Worm (Caenorhabditis elegans) whole organism, L1 larva: Measurements from ENCODE around the gene F58A3.4.

Source experiments
- C34B4.2 ChIP-seq: sonication (generic microtip); optimal IDR thresholded peaks from 2 replicates; lab custom pipeline; 2017; ENCODE audit warnings: mild to moderate bottlenecking, missing genetic modification characterization, missing compliant biosample characterization
- F16B12.6 ChIP-seq: fragments of 150-350 bp; optimal IDR thresholded peaks from 2 replicates; lab custom pipeline; 2014; ENCODE audit warnings: missing biosample characterization, missing genetic modification characterization
- Y116A8C.19 ChIP-seq: sonication (generic microtip); optimal IDR thresholded peaks from 2 replicates; lab custom pipeline; 2016; ENCODE audit warnings: missing compliant biosample characterization, missing genetic modification characterization, borderline replicate concordance
- aha-1 ChIP-seq: fragments of 150-350 bp; optimal IDR thresholded peaks from 2 replicates; lab custom pipeline; 2014; ENCODE audit warnings: missing biosample characterization, missing genetic modification characterization
- aly-2 ChIP-seq: fragments of 150-350 bp; optimal IDR thresholded peaks from 2 replicates; lab custom pipeline; 2014; ENCODE audit warnings: missing biosample characterization, missing genetic modification characterization
- ama-1 ChIP-seq: fragments of 150-350 bp; optimal IDR thresholded peaks from 2 replicates; lab custom pipeline; 2014
- blmp-1 ChIP-seq: fragments of 150-350 bp; optimal IDR thresholded peaks from 2 replicates; lab custom pipeline; 2014; ENCODE audit warnings: missing biosample characterization, missing genetic modification characterization
- ceh-63 ChIP-seq: fragments of 200-800 bp; sonication (Bioruptor generic); optimal IDR thresholded peaks from 2 replicates; lab custom pipeline; 2018; ENCODE audit warnings: mild to moderate bottlenecking, missing genetic modification characterization, missing compliant biosample characterization
- ceh-8 ChIP-seq: fragments of 200-800 bp; sonication (Bioruptor generic); optimal IDR thresholded peaks from 2 replicates; lab custom pipeline; 2018; ENCODE audit warnings: mild to moderate bottlenecking, missing genetic modification characterization, moderate library complexity, missing compliant biosample characterization
- ces-1 ChIP-seq: fragments of 150-350 bp; optimal IDR thresholded peaks from 2 replicates; lab custom pipeline; 2014; ENCODE audit warnings: missing biosample characterization, missing genetic modification reagents, missing genetic modification characterization
- dsc-1 ChIP-seq: sonication (generic microtip); optimal IDR thresholded peaks from 2 replicates; lab custom pipeline; 2016; ENCODE audit warnings: mild to moderate bottlenecking, missing genetic modification characterization, missing compliant biosample characterization
- efl-1 ChIP-seq, 4 experiments: fragments of 150-350 bp; optimal IDR thresholded peaks in 3 of 4; peaks in 1 of 4; 1 replicate in 1 of 4; 2 replicates in 3 of 4; lab custom pipeline; 2014; ENCODE audit warnings: missing biosample characterization in 2 of 4, missing genetic modification characterization in 2 of 4, missing genetic modification reagents in 2 of 4
- efl-3 ChIP-seq: fragments of 200-800 bp; sonication (Bioruptor generic); optimal IDR thresholded peaks from 2 replicates; lab custom pipeline; 2018; ENCODE audit warnings: mild to moderate bottlenecking, missing genetic modification characterization, missing compliant biosample characterization
- egl-13 ChIP-seq: sonication (generic microtip); optimal IDR thresholded peaks from 2 replicates; lab custom pipeline; 2016; ENCODE audit warnings: missing genotype, missing genetic modification reagents, missing genetic modification characterization, missing compliant biosample characterization
- egl-27 ChIP-seq, 2 experiments: fragments of 150-350 bp in 1 of 2; sonication (generic microtip); optimal IDR thresholded peaks; 3 replicates each; lab custom pipeline; 2017 to 2018; ENCODE audit warnings: missing biosample characterization in 2 of 2, missing genetic modification characterization in 2 of 2, missing genetic modification reagents in 2 of 2
- elt-2 ChIP-seq: sonication (generic microtip); optimal IDR thresholded peaks from 2 replicates; lab custom pipeline; 2016; ENCODE audit warnings: missing genetic modification characterization, mild to moderate bottlenecking, inconsistent platforms, missing compliant biosample characterization, missing genetic modification reagents
- ets-5 ChIP-seq: fragments of 200-800 bp; sonication (Bioruptor generic); IDR thresholded peaks from 2 replicates; pipeline ENCODE4 v1.3.6; 2022; ENCODE audit warnings: missing genetic modification characterization, missing compliant biosample characterization
- fos-1 ChIP-seq: fragments of 150-350 bp; optimal IDR thresholded peaks from 2 replicates; lab custom pipeline; 2014; ENCODE audit warnings: missing biosample characterization, missing genetic modification characterization
- grh-1 ChIP-seq: fragments of 200-800 bp; sonication (Bioruptor generic); IDR thresholded peaks from 2 replicates; pipeline ENCODE4 v1.3.6; 2022; ENCODE audit warnings: missing genetic modification reagents, missing genetic modification characterization, missing compliant biosample characterization
- hlh-17 ChIP-seq: fragments of 200-800 bp; sonication (Bioruptor generic); optimal IDR thresholded peaks from 2 replicates; lab custom pipeline; 2018; ENCODE audit warnings: missing genetic modification characterization, mild to moderate bottlenecking, missing compliant biosample characterization, moderate library complexity, borderline replicate concordance
- isw-1 ChIP-seq: fragments of 200-800 bp; sonication (Bioruptor generic); IDR thresholded peaks from 2 replicates; pipeline ENCODE4 v1.3.6; 2022; ENCODE audit warnings: missing genetic modification characterization, missing compliant biosample characterization
- lin-14 ChIP-seq: fragments of 200-800 bp; sonication (Bioruptor generic); optimal IDR thresholded peaks from 2 replicates; lab custom pipeline; 2018; ENCODE audit warnings: mild to moderate bottlenecking, missing genetic modification characterization, moderate library complexity, missing compliant biosample characterization
- lin-35 ChIP-seq, 2 experiments: fragments of 150-350 bp; optimal IDR thresholded peaks; 2 replicates each; lab custom pipeline; 2014; ENCODE audit warnings: missing biosample characterization in 2 of 2, missing genetic modification characterization in 2 of 2, missing genetic modification reagents in 2 of 2
- lin-39 ChIP-seq: fragments of 150-350 bp; optimal IDR thresholded peaks from 2 replicates; lab custom pipeline; 2014; ENCODE audit warnings: missing biosample characterization, missing genetic modification reagents, missing genetic modification characterization
- lsy-2 ChIP-seq, 2 experiments: fragments of 150-350 bp; optimal IDR thresholded peaks; 2 replicates each; lab custom pipeline; 2014; ENCODE audit warnings: missing biosample characterization in 2 of 2, missing genetic modification characterization in 2 of 2
- mdl-1 ChIP-seq, 2 experiments: fragments of 150-350 bp; optimal IDR thresholded peaks; 2 replicates each; lab custom pipeline; 2014 to 2017; ENCODE audit warnings: missing biosample characterization in 2 of 2, missing genetic modification characterization in 2 of 2, inconsistent platforms in 1 of 2
- mep-1 ChIP-seq: fragments of 150-350 bp; optimal IDR thresholded peaks from 2 replicates; lab custom pipeline; 2014; ENCODE audit warnings: missing biosample characterization, missing genetic modification characterization
- nhr-11 ChIP-seq: fragments of 150-350 bp; optimal IDR thresholded peaks from 2 replicates; lab custom pipeline; 2014; ENCODE audit warnings: missing biosample characterization, missing genetic modification characterization
- nhr-12 ChIP-seq: sonication (generic microtip); optimal IDR thresholded peaks from 2 replicates; lab custom pipeline; 2017; ENCODE audit warnings: missing biosample characterization, missing genetic modification characterization
- nhr-19 ChIP-seq: fragments of 200-800 bp; sonication (Bioruptor generic); conservative IDR thresholded peaks from 2 replicates; pipeline ENCODE4 v1.3.6; 2022; ENCODE audit warnings: missing genetic modification characterization, missing compliant biosample characterization
- nhr-28 ChIP-seq: fragments of 150-350 bp; optimal IDR thresholded peaks from 2 replicates; lab custom pipeline; 2014; ENCODE audit warnings: missing biosample characterization, missing genetic modification characterization
- nhr-47 ChIP-seq: sonication (generic microtip); optimal IDR thresholded peaks from 2 replicates; lab custom pipeline; 2016; ENCODE audit warnings: mild to moderate bottlenecking, missing genetic modification characterization, moderate library complexity, missing compliant biosample characterization
- nhr-71 ChIP-seq: sonication (generic microtip); optimal IDR thresholded peaks from 2 replicates; lab custom pipeline; 2016; ENCODE audit warnings: mild to moderate bottlenecking, missing genetic modification characterization, moderate library complexity, missing compliant biosample characterization
- nhr-85 ChIP-seq: sonication (generic microtip); peaks from one replicate; lab custom pipeline; 2016; ENCODE audit warnings: missing genetic modification characterization, inconsistent platforms, missing compliant biosample characterization
- nhr-90 ChIP-seq: sonication (generic microtip); optimal IDR thresholded peaks from 2 replicates; lab custom pipeline; 2016; ENCODE audit warnings: mild to moderate bottlenecking, missing genetic modification characterization, missing compliant biosample characterization; ENCODE audit not compliant: poor library complexity
- skn-1 ChIP-seq: fragments of 150-350 bp; optimal IDR thresholded peaks from 2 replicates; lab custom pipeline; 2014; ENCODE audit warnings: missing biosample characterization, missing genetic modification characterization
- snpc-4 ChIP-seq: fragments of 150-350 bp; optimal IDR thresholded peaks from 2 replicates; lab custom pipeline; 2014; ENCODE audit warnings: missing biosample characterization, missing genetic modification characterization
- sox-4 ChIP-seq: sonication (generic microtip); optimal IDR thresholded peaks from 2 replicates; lab custom pipeline; 2016; ENCODE audit warnings: missing genetic modification characterization, missing compliant biosample characterization
- swsn-7 ChIP-seq: sonication (generic microtip); optimal IDR thresholded peaks from 2 replicates; lab custom pipeline; 2016; ENCODE audit warnings: missing genetic modification characterization, missing compliant biosample characterization
- unc-130 ChIP-seq: fragments of 150-350 bp; optimal IDR thresholded peaks from 2 replicates; lab custom pipeline; 2017; ENCODE audit warnings: missing biosample characterization, missing genetic modification characterization, inconsistent platforms
- unc-62 ChIP-seq: fragments of 150-350 bp; optimal IDR thresholded peaks from 2 replicates; lab custom pipeline; 2014; ENCODE audit warnings: missing biosample characterization, missing genetic modification reagents, missing genetic modification characterization
- unc-86 ChIP-seq: sonication (generic microtip); optimal IDR thresholded peaks from 2 replicates; lab custom pipeline; 2016; ENCODE audit warnings: missing genetic modification characterization, missing compliant biosample characterization
- unc-98 ChIP-seq: fragments of 200-800 bp; sonication (Bioruptor generic); IDR thresholded peaks from 2 replicates; pipeline ENCODE4 v1.3.6; 2022; ENCODE audit warnings: missing genetic modification characterization, missing compliant biosample characterization
- xbp-1 ChIP-seq: sonication (generic microtip); optimal IDR thresholded peaks from 2 replicates; lab custom pipeline; 2016; ENCODE audit warnings: missing genetic modification characterization, missing compliant biosample characterization

F58A3.4 gene

DNA sequence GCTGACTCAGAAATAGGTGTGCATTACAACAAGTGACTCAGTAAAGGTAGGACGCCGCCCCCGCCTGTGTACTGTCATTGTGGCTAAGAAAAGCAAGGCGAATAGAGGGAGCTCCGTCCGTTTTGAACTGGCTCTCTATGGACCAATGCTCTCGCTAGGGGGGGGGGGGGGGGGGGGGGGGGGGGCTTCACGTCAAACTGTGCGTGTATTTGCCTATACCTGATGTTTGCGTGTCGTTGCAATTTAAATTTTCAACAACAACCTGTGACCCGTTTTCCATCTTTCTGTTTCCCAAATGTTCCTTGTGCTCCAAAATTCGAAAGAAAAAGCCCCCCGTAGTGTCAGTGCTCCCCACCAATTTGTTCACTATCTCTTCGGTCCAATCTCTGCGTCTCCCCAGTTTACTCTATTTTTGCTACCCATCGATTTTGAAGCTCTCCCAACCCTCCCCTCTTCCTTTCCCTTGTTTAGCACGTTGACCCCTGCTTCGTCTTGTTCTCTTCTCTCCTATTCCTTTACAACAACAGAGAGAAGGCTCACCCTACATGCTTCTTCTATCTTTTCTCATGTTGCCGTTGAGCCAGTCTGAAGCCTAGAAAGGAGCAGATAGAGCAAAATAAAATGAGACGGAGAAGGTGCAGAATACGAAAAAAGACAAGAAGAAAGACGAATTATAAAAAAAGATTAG lies 24.1 kb upstream of the F58A3.4 start (continued):
- no peak for TF ChIP-seq ama-1 (lab: Kevin White, UChicago)
- no peak for TF ChIP-seq nhr-85 (tag; lab: Kevin White, UChicago)
- TF ChIP-seq ceh-8 (GFP tag; lab: Kevin White, UChicago), result no peak
- no peak for TF ChIP-seq nhr-28
- peak in 1 of 2 experiments; percentile 7 for TF ChIP-seq lin-35 (GFP tag; optimal IDR thresholded peaks at IDR 0.05; lab: Kevin White, UChicago)
- no peak for TF ChIP-seq snpc-4
- TF ChIP-seq nhr-47 (tag; lab: Kevin White, UChicago), result peak; percentile 40
- TF ChIP-seq Y116A8C.19 (tag; lab: Kevin White, UChicago), result no peak
- TF ChIP-seq nhr-12 (tag; lab: Kevin White, UChicago), result no peak
- no peak for TF ChIP-seq efl-3 (GFP tag; lab: Kevin White, UChicago)
- peak in 1 of 2 experiments; percentile 19 for TF ChIP-seq lsy-2 (tag; optimal IDR thresholded peaks at IDR 0.05; lab: Kevin White, UChicago)
- TF ChIP-seq fos-1 (tag; lab: Kevin White, UChicago), result no peak
- TF ChIP-seq ces-1, result no peak
- TF ChIP-seq skn-1 (tag; lab: Kevin White, UChicago), result no peak
- TF ChIP-seq efl-1 (optimal IDR thresholded peaks at IDR 0.05; lab: Kevin White, UChicago), result no peak
- TF ChIP-seq efl-1 (GFP tag; optimal IDR thresholded peaks at IDR 0.05 in 1 of 2; lab: Kevin White, UChicago), result no peak
- TF ChIP-seq nhr-11 (tag; lab: Kevin White, UChicago), result no peak
- no peak for TF ChIP-seq unc-98 (GFP tag; lab: Robert Waterston, UW)
- TF ChIP-seq egl-27 (tag; optimal IDR thresholded peaks at IDR 0.05; lab: Kevin White, UChicago), result no peak
- TF ChIP-seq mdl-1 (tag; optimal IDR thresholded peaks at IDR 0.05; lab: Kevin White, UChicago), result no peak
- TF ChIP-seq aha-1 (tag; lab: Kevin White, UChicago), result no peak
- TF ChIP-seq unc-86 (tag; lab: Kevin White, UChicago), result peak; percentile 19
- TF ChIP-seq swsn-7 (tag; lab: Kevin White, UChicago), result peak; percentile 40
- no peak for TF ChIP-seq ets-5 (GFP tag; lab: Robert Waterston, UW)
- TF ChIP-seq aly-2 (tag; lab: Kevin White, UChicago), result no peak
- TF ChIP-seq unc-130, result no peak
- no peak for TF ChIP-seq unc-62 (GFP tag; lab: Kevin White, UChicago)
- no peak for TF ChIP-seq xbp-1 (tag; lab: Kevin White, UChicago)
- peak; percentile 17 for TF ChIP-seq elt-2 (tag; lab: Kevin White, UChicago)
- no peak for TF ChIP-seq nhr-19 (GFP tag; lab: Robert Waterston, UW)
- TF ChIP-seq C34B4.2 (tag; lab: Kevin White, UChicago), result no peak
- TF ChIP-seq nhr-90 (tag; lab: Kevin White, UChicago), result no peak
- peak; percentile 12 for TF ChIP-seq mep-1 (tag; lab: Kevin White, UChicago)

DNA sequence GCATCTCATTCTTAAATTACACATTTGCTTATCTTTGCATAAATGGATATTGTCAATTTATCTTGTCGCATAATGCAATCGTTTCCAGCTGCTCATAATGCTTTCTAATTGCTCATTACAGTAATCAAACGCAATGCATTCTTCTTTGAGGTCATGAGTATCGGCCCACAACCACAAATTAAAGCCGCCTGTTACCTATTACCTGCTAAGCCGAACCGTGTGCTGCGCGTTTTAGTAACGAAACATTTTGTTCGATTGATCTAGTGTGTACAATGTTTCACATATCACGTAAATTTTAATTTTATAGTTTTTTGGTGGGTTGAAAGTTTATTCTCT lies 23.5 kb upstream of the F58A3.4 start:
- no peak for TF ChIP-seq ceh-63 (GFP tag; lab: Kevin White, UChicago)
- no peak for TF ChIP-seq lin-39 (tag; lab: Kevin White, UChicago)
- TF ChIP-seq dsc-1, result peak; percentile 63

DNA sequence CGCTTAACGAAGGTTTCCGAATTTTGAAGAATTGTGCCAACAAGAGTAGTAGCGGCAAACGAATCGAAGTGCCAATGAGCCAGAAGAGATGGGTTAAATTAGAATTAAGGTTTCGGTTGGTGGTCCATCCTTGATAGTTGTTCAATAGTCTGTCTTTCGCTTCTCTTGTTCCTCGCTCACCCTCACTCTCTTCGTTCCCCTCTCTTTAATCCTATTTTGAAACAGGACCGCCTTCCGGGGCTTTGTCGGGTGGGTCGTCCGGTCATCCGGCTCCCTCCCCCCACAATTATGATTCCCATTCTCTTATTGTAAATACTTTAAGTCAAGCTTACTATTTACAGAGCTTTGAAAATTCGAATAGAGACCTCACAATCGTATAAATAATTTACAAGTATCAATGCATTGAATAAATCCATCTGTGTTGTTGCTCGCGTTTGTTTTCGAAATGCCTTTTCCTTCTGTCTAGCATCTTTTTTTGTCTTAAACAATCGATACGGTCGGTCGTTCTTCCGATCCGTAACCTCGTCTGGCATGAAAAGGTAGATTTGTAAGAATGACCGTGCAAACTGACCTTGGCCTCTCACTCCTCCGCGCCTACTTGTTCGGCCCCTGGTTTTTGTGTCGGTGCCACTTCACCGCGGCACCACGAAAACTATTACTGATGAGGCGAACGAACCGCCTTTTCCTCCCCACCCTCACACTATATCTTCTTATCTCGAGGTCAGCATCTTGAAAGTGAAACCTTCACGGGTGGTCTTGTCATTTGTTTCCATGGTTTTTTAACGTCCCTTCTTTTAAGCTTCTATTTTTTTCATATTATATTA lies 22.9 kb upstream of the F58A3.4 start:
- TF ChIP-seq ces-1, result no peak
- no peak for TF ChIP-seq efl-3 (GFP tag; lab: Kevin White, UChicago)
- TF ChIP-seq grh-1 (GFP tag; lab: Robert Waterston, UW), result no peak
- no peak for TF ChIP-seq nhr-47 (tag; lab: Kevin White, UChicago)
- no peak for TF ChIP-seq nhr-71 (tag; lab: Kevin White, UChicago)
- peak; percentile 76 for TF ChIP-seq nhr-85 (tag; lab: Kevin White, UChicago)
- TF ChIP-seq hlh-17 (GFP tag; lab: Kevin White, UChicago), result no peak
- TF ChIP-seq blmp-1 (tag; lab: Kevin White, UChicago), result peak; percentile 91
- no peak for TF ChIP-seq mep-1 (tag; lab: Kevin White, UChicago)
- no peak for TF ChIP-seq isw-1 (GFP tag; lab: Robert Waterston, UW)
- TF ChIP-seq ceh-8 (GFP tag; lab: Kevin White, UChicago), result no peak
- no peak for TF ChIP-seq nhr-11 (tag; lab: Kevin White, UChicago)
- no peak for TF ChIP-seq C34B4.2 (tag; lab: Kevin White, UChicago)
- no peak for TF ChIP-seq mdl-1 (tag; optimal IDR thresholded peaks at IDR 0.05; lab: Kevin White, UChicago)
- no peak for TF ChIP-seq F16B12.6 (tag; lab: Kevin White, UChicago)
- TF ChIP-seq ama-1 (lab: Kevin White, UChicago), result no peak
- no peak for TF ChIP-seq efl-1 (optimal IDR thresholded peaks at IDR 0.05; lab: Kevin White, UChicago)
- peak in 1 of 2 experiments; percentile 54 for TF ChIP-seq efl-1 (GFP tag; optimal IDR thresholded peaks at IDR 0.05 in 1 of 2; lab: Kevin White, UChicago)
- no peak for TF ChIP-seq egl-13 (tag; lab: Kevin White, UChicago)
- no peak for TF ChIP-seq sox-4 (tag; lab: Kevin White, UChicago)
- TF ChIP-seq nhr-19 (GFP tag; lab: Robert Waterston, UW), result no peak
- TF ChIP-seq lin-14 (GFP tag; lab: Kevin White, UChicago), result peak; percentile 32
- TF ChIP-seq unc-98 (GFP tag; lab: Robert Waterston, UW), result no peak
- TF ChIP-seq skn-1 (tag; lab: Kevin White, UChicago), result no peak
- TF ChIP-seq aha-1 (tag; lab: Kevin White, UChicago), result no peak
